Fruit fly (Drosophila melanogaster) whole organism, pupa: ENCODE results near the gene CG4230.

ENCODE experiments used
- CG10348 ChIP-seq: fragments of 200-800 bp; sonication (Bioruptor generic); IDR thresholded peaks from 2 replicates; pipeline ENCODE4 v1.3.6; 2022; ENCODE audit warnings: missing biosample characterization, missing genetic modification characterization
- CG12605 ChIP-seq: fragments of 200-800 bp; sonication (Bioruptor generic); IDR thresholded peaks from 2 replicates; pipeline ENCODE4 v1.3.6; 2022; ENCODE audit warnings: missing biosample characterization, missing genetic modification characterization
- CG13204 ChIP-seq: fragments of 200-800 bp; sonication (Bioruptor generic); optimal IDR thresholded peaks from 2 replicates; lab custom pipeline; 2018; ENCODE audit warnings: missing biosample characterization, mild to moderate bottlenecking, missing genetic modification characterization, moderate library complexity
- CG14655 ChIP-seq: fragments of 200-800 bp; sonication (Bioruptor generic); optimal IDR thresholded peaks from 3 replicates; lab custom pipeline; 2017; ENCODE audit warnings: mild to moderate bottlenecking, missing biosample characterization, missing genetic modification reagents, missing genetic modification characterization
- CG15710 ChIP-seq: fragments of 200-800 bp; sonication (Bioruptor generic); optimal IDR thresholded peaks from 2 replicates; lab custom pipeline; 2018; ENCODE audit warnings: missing biosample characterization, mild to moderate bottlenecking, missing genetic modification characterization, moderate library complexity
- CG17806 ChIP-seq: fragments of 200-800 bp; sonication (Bioruptor generic); optimal IDR thresholded peaks from 2 replicates; lab custom pipeline; 2018; ENCODE audit warnings: missing biosample characterization, mild to moderate bottlenecking, missing genetic modification characterization, moderate library complexity
- CG32121 ChIP-seq: fragments of 200-800 bp; sonication (Bioruptor generic); IDR thresholded peaks from 2 replicates; pipeline ENCODE4 v1.3.6; 2022; ENCODE audit warnings: missing biosample characterization, missing genetic modification characterization
- CG34367 ChIP-seq: fragments of 200-800 bp; sonication (Bioruptor generic); optimal IDR thresholded peaks from 2 replicates; lab custom pipeline; 2018; ENCODE audit warnings: missing biosample characterization, mild to moderate bottlenecking, missing genetic modification characterization
- CG4496 ChIP-seq: fragments of 200-800 bp; sonication (Bioruptor generic); IDR thresholded peaks from 3 replicates; pipeline ENCODE4 v1.3.6; 2022; ENCODE audit warnings: missing biosample characterization, missing genetic modification characterization
- CG8159 ChIP-seq: fragments of 200-800 bp; sonication (Bioruptor generic); optimal IDR thresholded peaks from 3 replicates; lab custom pipeline; 2018; ENCODE audit warnings: missing biosample characterization, mild to moderate bottlenecking, missing genetic modification characterization, moderate library complexity
- CG8301 ChIP-seq: fragments of 200-800 bp; sonication (Bioruptor generic); optimal IDR thresholded peaks from 2 replicates; lab custom pipeline; 2018; ENCODE audit warnings: missing biosample characterization, mild to moderate bottlenecking, missing genetic modification characterization
- D1 ChIP-seq: fragments of 200-800 bp; sonication (Bioruptor generic); optimal IDR thresholded peaks from 2 replicates; lab custom pipeline; 2018; ENCODE audit warnings: missing biosample characterization, mild to moderate bottlenecking, missing genetic modification characterization, moderate library complexity
- EcR ChIP-seq: fragments of 200-800 bp; sonication (Bioruptor generic); optimal IDR thresholded peaks from 3 replicates; lab custom pipeline; 2019; ENCODE audit warnings: missing biosample characterization, missing genetic modification characterization, mild to moderate bottlenecking, moderate library complexity, missing genetic modification reagents
- Ets98B ChIP-seq: fragments of 200-800 bp; sonication (Bioruptor generic); IDR thresholded peaks from 2 replicates; pipeline ENCODE4 v1.3.6; 2022; ENCODE audit warnings: missing biosample characterization, missing genetic modification characterization
- Pif1A ChIP-seq: fragments of 200-800 bp; sonication (Bioruptor generic); optimal IDR thresholded peaks from 3 replicates; lab custom pipeline; 2016; ENCODE audit warnings: missing biosample characterization, missing genetic modification characterization
- Pif1B ChIP-seq: fragments of 200-800 bp; sonication (Bioruptor generic); optimal IDR thresholded peaks from 3 replicates; lab custom pipeline; 2016; ENCODE audit warnings: missing biosample characterization, missing genetic modification characterization
- Snoo ChIP-seq: fragments of 200-800 bp; sonication (Bioruptor generic); optimal IDR thresholded peaks from 3 replicates; lab custom pipeline; 2017; ENCODE audit warnings: missing biosample characterization, mild to moderate bottlenecking, missing genetic modification characterization, inconsistent platforms
- fd96Ca ChIP-seq: fragments of 200-800 bp; sonication (Bioruptor generic); IDR thresholded peaks from 3 replicates; pipeline ENCODE4 v1.3.6; 2022; ENCODE audit warnings: missing biosample characterization, missing genetic modification characterization
- gl ChIP-seq: fragments of 200-800 bp; sonication (Bioruptor generic); optimal IDR thresholded peaks from 2 replicates; lab custom pipeline; 2018; ENCODE audit warnings: missing biosample characterization, mild to moderate bottlenecking, missing genetic modification characterization
- rn ChIP-seq: fragments of 200-800 bp; sonication (Bioruptor generic); IDR thresholded peaks from 2 replicates; pipeline ENCODE4 v1.3.6; 2022; ENCODE audit warnings: missing biosample characterization, missing genetic modification characterization

Gene CG4230

DNA sequence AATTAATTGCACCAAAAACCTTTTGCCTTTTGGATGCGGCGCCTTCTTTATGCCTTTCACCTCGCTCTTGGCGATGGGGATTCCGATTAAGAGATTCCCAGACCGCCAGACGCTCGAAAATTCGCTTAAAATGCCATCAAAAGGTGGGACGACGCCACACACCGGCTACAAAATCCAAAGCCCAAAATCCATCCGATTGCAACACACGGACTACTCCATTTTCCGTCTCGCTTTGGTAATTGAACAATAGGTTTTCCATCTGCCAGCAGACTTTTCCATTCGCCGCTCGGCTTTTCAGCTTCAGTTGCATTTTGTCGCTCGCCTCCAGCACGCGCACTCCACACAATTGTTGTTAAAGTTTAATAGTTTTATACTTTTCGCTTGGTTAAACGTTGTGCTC lies 35.5 kb upstream of the CG4230 start, which contains the start of gene qtc:
TSS of gene qtc (plus strand) at position 301 of the 400 bp plus-strand sequence.
- TF ChIP-seq Snoo (tag; lab: Kevin White, UChicago): no peak
- TF ChIP-seq CG8301 (tag; lab: Kevin White, UChicago): no peak
- no peak for TF ChIP-seq Ets98B (GFP tag; lab: Robert Waterston, UW)
- no peak for TF ChIP-seq EcR (GFP tag; lab: Kevin White, UChicago)
- TF ChIP-seq CG8159 (tag; lab: Kevin White, UChicago): no peak
- TF ChIP-seq CG15710 (tag; lab: Kevin White, UChicago): no peak

DNA sequence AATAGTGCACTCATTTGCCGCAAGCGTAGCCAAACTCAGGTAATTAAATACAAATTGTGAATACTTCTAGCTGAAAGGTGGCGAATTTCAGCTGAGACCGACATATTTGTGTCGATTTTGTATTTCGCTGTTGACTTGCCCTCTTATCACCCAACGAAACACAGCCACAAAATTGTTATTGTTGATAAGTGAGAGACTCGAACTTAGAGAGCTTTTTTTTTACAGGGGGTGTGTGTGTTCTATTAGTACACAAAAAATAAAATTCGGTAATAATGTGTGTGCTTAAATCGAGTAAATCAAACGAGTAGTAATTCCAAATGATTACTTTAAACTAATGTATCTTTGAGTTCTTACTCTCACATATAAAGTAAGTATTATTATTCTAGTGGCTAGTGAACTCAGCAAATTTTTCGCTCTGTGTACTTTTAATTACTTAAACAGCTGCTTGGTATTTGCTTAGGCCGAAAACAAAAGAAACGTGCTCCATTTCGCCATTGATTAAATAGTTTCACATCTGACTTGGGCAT lies 35.0 kb upstream of the CG4230 start:
- TF ChIP-seq CG15710 (tag; lab: Kevin White, UChicago): no peak
- TF ChIP-seq CG17806 (tag; lab: Kevin White, UChicago): no peak
- no peak for TF ChIP-seq Snoo (tag; lab: Kevin White, UChicago)
- no peak for TF ChIP-seq CG10348 (GFP tag; lab: Robert Waterston, UW)
- TF ChIP-seq CG32121: no peak
- 0 out of 3 replicates have a peak, but pooled peaks have one; percentile 34 for TF ChIP-seq CG4496 (GFP tag; lab: Robert Waterston, UW)
- no peak for TF ChIP-seq CG13204 (GFP tag; lab: Kevin White, UChicago)
- TF ChIP-seq CG8159 (tag; lab: Kevin White, UChicago): no peak
- TF ChIP-seq CG14655 (GFP tag; lab: Kevin White, UChicago): no peak
- 0 out of 2 replicates have a peak, but pooled peaks have one; percentile 15 for TF ChIP-seq Ets98B (GFP tag; lab: Robert Waterston, UW)

dm6 chr2L:5062799-5063404 lies 33.1 kb upstream of the CG4230 start:
- TF ChIP-seq CG32121: 0 out of 2 replicates have a peak, but pooled peaks have one; percentile 9
- no peak for TF ChIP-seq Ets98B (GFP tag; lab: Robert Waterston, UW)
- TF ChIP-seq, all 21 proteins: peak for 1

dm6 chr2L:5063936-5064335 lies 32.1 kb upstream of the CG4230 start:
- TF ChIP-seq Pif1A (GFP tag; lab: Kevin White, UChicago) (no peak), CG10348 (GFP tag; lab: Robert Waterston, UW) (no peak), CG15710 (tag; lab: Kevin White, UChicago) (no peak), CG13204 (GFP tag; lab: Kevin White, UChicago) (no peak), EcR (GFP tag; lab: Kevin White, UChicago) (no peak), Ets98B (GFP tag; lab: Robert Waterston, UW) (no peak), rn (GFP tag; lab: Robert Waterston, UW) (no peak), fd96Ca (GFP tag; lab: Robert Waterston, UW) (no peak), CG34367 (tag; lab: Kevin White, UChicago) (no peak), Snoo (tag; lab: Kevin White, UChicago) (no peak), Pif1B (GFP tag; lab: Kevin White, UChicago) (no peak), D1 (no peak), gl (tag; lab: Kevin White, UChicago) (no peak), CG8301 (tag; lab: Kevin White, UChicago) (no peak), CG32121 (no peak), CG14655 (GFP tag; lab: Kevin White, UChicago) (no peak), CG4496 (GFP tag; lab: Robert Waterston, UW) (no peak), CG8159 (tag; lab: Kevin White, UChicago) (no peak)

- TF ChIP-seq CG8159 (tag; lab: Kevin White, UChicago) (peak; percentile 91), CG17806 (tag; lab: Kevin White, UChicago) (peak; percentile 32), Ets98B (GFP tag; lab: Robert Waterston, UW) (peak; percentile 60), fd96Ca (GFP tag; lab: Robert Waterston, UW) (no peak; the same call in 2 of the 3 replicates), CG34367 (tag; lab: Kevin White, UChicago) (peak; percentile 59), CG32121 (no peak; the same call in 1 of the 2 replicates), gl (tag; lab: Kevin White, UChicago) (peak; percentile 62), Snoo (tag; lab: Kevin White, UChicago) (peak; percentile 83), Pif1B (GFP tag; lab: Kevin White, UChicago) (no peak), Pif1A (GFP tag; lab: Kevin White, UChicago) (peak; percentile 74), CG15710 (tag; lab: Kevin White, UChicago) (peak; percentile 16), EcR (GFP tag; lab: Kevin White, UChicago) (no peak), D1 (peak; percentile 50), CG13204 (GFP tag; lab: Kevin White, UChicago) (no peak), CG4496 (GFP tag; lab: Robert Waterston, UW) (peak; percentile 84), CG14655 (GFP tag; lab: Kevin White, UChicago) (no peak), CG12605 (GFP tag; lab: Robert Waterston, UW) (peak; percentile 58)
Observed at dm6 chr2L:5070797-5071579, 25.0 kb upstream of the CG4230 start, which contains the start of gene RpL37A. Gene RpL37A (plus strand): TSS chr2L:5070957.
